Fruit fly (Drosophila melanogaster) whole organism, embryonic: Measurements from ENCODE around the gene Osbp.
A peak's percentile ranks its signal among the peaks of the same experiment; 100 is the strongest.

ENCODE experiments used
- Abd-B ChIP-seq: fragments of 200-800 bp; sonication (Bioruptor generic); optimal IDR thresholded peaks from 2 replicates; lab custom pipeline; 2018; ENCODE audit warnings: missing biosample characterization, mild to moderate bottlenecking, missing genetic modification characterization, moderate library complexity
- B-H1 ChIP-seq: fragments of 200-800 bp; sonication (Bioruptor generic); IDR thresholded peaks from 3 replicates; pipeline ENCODE4 v1.3.6; 2022; ENCODE audit warnings: missing biosample characterization, missing genetic modification characterization
- BtbVII ChIP-seq: fragments of 200-800 bp; sonication (Bioruptor generic); optimal IDR thresholded peaks from 3 replicates; lab custom pipeline; 2017; ENCODE audit warnings: missing biosample characterization, mild to moderate bottlenecking, missing genetic modification characterization
- CG10565 ChIP-seq: fragments of 200-800 bp; sonication (Bioruptor generic); optimal IDR thresholded peaks from 3 replicates; lab custom pipeline; 2016; ENCODE audit warnings: missing biosample characterization, mild to moderate bottlenecking, missing genetic modification characterization
- CG11560 ChIP-seq: fragments of 200-800 bp; sonication (Bioruptor generic); IDR thresholded peaks from 3 replicates; pipeline ENCODE4 v1.3.6; 2022; ENCODE audit warnings: missing biosample characterization, missing genetic modification characterization
- CG11695 ChIP-seq: fragments of 200-800 bp; sonication (Bioruptor generic); IDR thresholded peaks from 3 replicates; pipeline ENCODE4 v1.3.6; 2022; ENCODE audit warnings: missing biosample characterization, missing genetic modification characterization
- CG11696 ChIP-seq: fragments of 200-800 bp; sonication (Bioruptor generic); IDR thresholded peaks from 2 replicates; pipeline ENCODE4 v1.3.6; 2022; ENCODE audit warnings: missing biosample characterization, missing genetic modification characterization
- CG12104 ChIP-seq: fragments of 200-800 bp; sonication (Bioruptor generic); optimal IDR thresholded peaks from 3 replicates; lab custom pipeline; 2016; ENCODE audit warnings: missing biosample characterization, missing genetic modification characterization
- CG12219 ChIP-seq: fragments of 200-800 bp; sonication (Bioruptor generic); optimal IDR thresholded peaks from 3 replicates; lab custom pipeline; 2018; ENCODE audit warnings: missing biosample characterization, mild to moderate bottlenecking, missing genetic modification characterization
- CG12744 ChIP-seq: fragments of 200-800 bp; sonication (Bioruptor generic); optimal IDR thresholded peaks from 2 replicates; lab custom pipeline; 2016; ENCODE audit warnings: missing biosample characterization, missing genetic modification characterization
- CG13123 ChIP-seq: fragments of 200-800 bp; sonication (Bioruptor generic); optimal IDR thresholded peaks from 2 replicates; lab custom pipeline; 2016; ENCODE audit warnings: missing biosample characterization, missing genetic modification characterization
- CG13894 ChIP-seq: fragments of 200-800 bp; sonication (Bioruptor generic); optimal IDR thresholded peaks from 3 replicates; lab custom pipeline; 2018; ENCODE audit warnings: missing biosample characterization, mild to moderate bottlenecking, missing genetic modification characterization, moderate library complexity
- CG14667 ChIP-seq: fragments of 200-800 bp; sonication (Bioruptor generic); IDR thresholded peaks from 2 replicates; pipeline ENCODE4 v1.3.6; 2022; ENCODE audit warnings: missing biosample characterization, missing genetic modification characterization
- CG1647 ChIP-seq: fragments of 200-800 bp; sonication (Bioruptor generic); optimal IDR thresholded peaks from 3 replicates; lab custom pipeline; 2016; ENCODE audit warnings: missing biosample characterization, missing genetic modification characterization
- CG3163 ChIP-seq: fragments of 200-800 bp; sonication (Bioruptor generic); optimal IDR thresholded peaks from 3 replicates; lab custom pipeline; 2016; ENCODE audit warnings: missing biosample characterization, missing genetic modification characterization
- CG34376 ChIP-seq: fragments of 200-800 bp; sonication (Bioruptor generic); optimal IDR thresholded peaks from 2 replicates; lab custom pipeline; 2018; ENCODE audit warnings: missing biosample characterization, mild to moderate bottlenecking, missing genetic modification characterization
- CG4707 ChIP-seq: fragments of 200-800 bp; sonication (Bioruptor generic); optimal IDR thresholded peaks from 2 replicates; lab custom pipeline; 2018; ENCODE audit warnings: missing biosample characterization, mild to moderate bottlenecking, missing genetic modification characterization, moderate library complexity
- CG5953 ChIP-seq: fragments of 200-800 bp; sonication (Bioruptor generic); IDR thresholded peaks from 2 replicates; pipeline ENCODE4 v1.3.6; 2022; ENCODE audit warnings: missing biosample characterization, missing genetic modification characterization
- CG6765 ChIP-seq: fragments of 200-800 bp; sonication (Bioruptor generic); optimal IDR thresholded peaks from 3 replicates; lab custom pipeline; 2017; ENCODE audit warnings: missing biosample characterization, mild to moderate bottlenecking, missing genetic modification characterization
- CG7786 ChIP-seq: fragments of 200-800 bp; sonication (Bioruptor generic); optimal IDR thresholded peaks from 2 replicates; lab custom pipeline; 2016; ENCODE audit warnings: missing biosample characterization, missing genetic modification characterization
- CG7987 ChIP-seq: fragments of 200-800 bp; sonication (Bioruptor generic); optimal IDR thresholded peaks from 2 replicates; lab custom pipeline; 2018; ENCODE audit warnings: missing biosample characterization, mild to moderate bottlenecking, missing genetic modification characterization, moderate library complexity
- CG8281 ChIP-seq: fragments of 200-800 bp; sonication (Bioruptor generic); optimal IDR thresholded peaks from 2 replicates; lab custom pipeline; 2018; ENCODE audit warnings: missing biosample characterization, mild to moderate bottlenecking, missing genetic modification characterization, moderate library complexity
- Dbx ChIP-seq: fragments of 200-800 bp; sonication (Bioruptor generic); IDR thresholded peaks from 3 replicates; pipeline ENCODE4 v1.3.6; 2022; ENCODE audit warnings: missing biosample characterization, missing genetic modification characterization
- ERR ChIP-seq: fragments of 200-800 bp; sonication (Bioruptor generic); optimal IDR thresholded peaks from 2 replicates; lab custom pipeline; 2016; ENCODE audit warnings: missing biosample characterization, missing genetic modification characterization
- Mad ChIP-seq: fragments of 200-800 bp; sonication (Bioruptor generic); optimal IDR thresholded peaks from 2 replicates; lab custom pipeline; 2016; ENCODE audit warnings: missing biosample characterization, missing genetic modification characterization
- Meics ChIP-seq: fragments of 200-800 bp; sonication (Bioruptor generic); optimal IDR thresholded peaks from 2 replicates; lab custom pipeline; 2017; ENCODE audit warnings: missing biosample characterization, mild to moderate bottlenecking, missing genetic modification characterization
- Mes4 ChIP-seq: fragments of 200-800 bp; sonication (Bioruptor generic); optimal IDR thresholded peaks from 2 replicates; lab custom pipeline; 2016; ENCODE audit warnings: missing biosample characterization, missing genetic modification characterization
- Ssrp ChIP-seq: fragments of 200-800 bp; sonication (Bioruptor generic); optimal IDR thresholded peaks from 2 replicates; lab custom pipeline; 2018; ENCODE audit warnings: missing biosample characterization, mild to moderate bottlenecking, missing genetic modification characterization, moderate library complexity
- Tbp ChIP-seq: fragments of >200 bp; optimal IDR thresholded peaks from 2 replicates; lab custom pipeline; 2018; ENCODE audit warnings: missing biosample characterization, missing genetic modification characterization
- Xrp1 ChIP-seq: fragments of 200-800 bp; sonication (Bioruptor generic); IDR thresholded peaks from 2 replicates; pipeline ENCODE4 v1.3.6; 2022; ENCODE audit warnings: missing biosample characterization, missing genetic modification characterization
- chn ChIP-seq: fragments of 200-800 bp; sonication (Bioruptor generic); optimal IDR thresholded peaks from 2 replicates; lab custom pipeline; 2016; ENCODE audit warnings: missing biosample characterization, missing genetic modification characterization
- crol ChIP-seq: fragments of 200-800 bp; sonication (Bioruptor generic); IDR thresholded peaks from 2 replicates; pipeline ENCODE4 v1.3.6; 2022; ENCODE audit warnings: missing biosample characterization, missing genetic modification characterization
- cwo ChIP-seq: fragments of 200-800 bp; sonication (Bioruptor generic); optimal IDR thresholded peaks from 3 replicates; lab custom pipeline; 2017; ENCODE audit warnings: missing biosample characterization, missing genetic modification characterization, mild to moderate bottlenecking, moderate library complexity, missing genetic modification reagents
- da ChIP-seq: fragments of 200-800 bp; sonication (Bioruptor generic); optimal IDR thresholded peaks from 2 replicates; lab custom pipeline; 2016; ENCODE audit warnings: missing biosample characterization, missing genetic modification characterization
- ftz-f1 ChIP-seq: fragments of 200-800 bp; sonication (Bioruptor generic); optimal IDR thresholded peaks from 2 replicates; lab custom pipeline; 2016; ENCODE audit warnings: missing biosample characterization, missing genetic modification characterization
- gcm2 ChIP-seq: fragments of 200-800 bp; sonication (Bioruptor generic); optimal IDR thresholded peaks from 2 replicates; lab custom pipeline; 2016; ENCODE audit warnings: missing biosample characterization, missing genetic modification characterization
- gfzf ChIP-seq: fragments of 200-800 bp; sonication (Bioruptor generic); optimal IDR thresholded peaks from 2 replicates; lab custom pipeline; 2016; ENCODE audit warnings: missing biosample characterization, mild to moderate bottlenecking, missing genetic modification characterization, moderate library complexity
- her ChIP-seq: fragments of 200-800 bp; sonication (Bioruptor generic); optimal IDR thresholded peaks from 2 replicates; lab custom pipeline; 2016; ENCODE audit warnings: missing biosample characterization, missing genetic modification characterization
- inv ChIP-seq: fragments of 200-800 bp; sonication (Bioruptor generic); IDR thresholded peaks from 2 replicates; pipeline ENCODE4 v1.3.6; 2022; ENCODE audit warnings: missing biosample characterization, missing genetic modification characterization; ENCODE audit not compliant: partially characterized antibody
- klu ChIP-seq: fragments of 200-800 bp; sonication (Bioruptor generic); IDR thresholded peaks from 2 replicates; pipeline ENCODE4 v1.3.6; 2022; ENCODE audit warnings: missing biosample characterization, missing genetic modification characterization
- lilli ChIP-seq: fragments of 200-800 bp; sonication (Bioruptor generic); optimal IDR thresholded peaks from 3 replicates; lab custom pipeline; 2016; ENCODE audit warnings: missing biosample characterization, missing genetic modification characterization
- nau ChIP-seq: fragments of 200-800 bp; sonication (Bioruptor generic); optimal IDR thresholded peaks from 3 replicates; lab custom pipeline; 2017; ENCODE audit warnings: missing biosample characterization, mild to moderate bottlenecking, missing genetic modification characterization, missing genetic modification reagents
- nom ChIP-seq: fragments of 200-800 bp; sonication (Bioruptor generic); optimal IDR thresholded peaks from 2 replicates; lab custom pipeline; 2017; ENCODE audit warnings: missing biosample characterization, missing genetic modification characterization, mild to moderate bottlenecking, moderate library complexity, missing genetic modification reagents
- psq ChIP-seq: fragments of 200-800 bp; sonication (Bioruptor generic); optimal IDR thresholded peaks from 2 replicates; lab custom pipeline; 2017; ENCODE audit warnings: missing biosample characterization, missing genetic modification characterization
- sqz ChIP-seq: fragments of 200-800 bp; sonication (Bioruptor generic); optimal IDR thresholded peaks from 3 replicates; lab custom pipeline; 2018; ENCODE audit warnings: missing biosample characterization, mild to moderate bottlenecking, missing genetic modification characterization
- tap ChIP-seq: fragments of 200-800 bp; optimal IDR thresholded peaks from 3 replicates; lab custom pipeline; 2019; ENCODE audit warnings: missing biosample characterization, mild to moderate bottlenecking, missing genetic modification characterization, moderate library complexity
- tna ChIP-seq: fragments of 200-800 bp; sonication (Bioruptor generic); IDR thresholded peaks from 2 replicates; pipeline ENCODE4 v1.3.6; 2022; ENCODE audit warnings: missing biosample characterization, missing genetic modification characterization; ENCODE audit not compliant: partially characterized antibody
- tx ChIP-seq: fragments of 200-800 bp; sonication (Bioruptor generic); optimal IDR thresholded peaks from 2 replicates; lab custom pipeline; 2016; ENCODE audit warnings: missing biosample characterization, missing genetic modification characterization
- wdn ChIP-seq: fragments of 200-800 bp; sonication (Bioruptor generic); IDR thresholded peaks from 2 replicates; pipeline ENCODE4 v1.3.6; 2022; ENCODE audit warnings: missing biosample characterization, missing genetic modification characterization
- zen ChIP-seq: fragments of 200-800 bp; sonication (Bioruptor generic); optimal IDR thresholded peaks from 3 replicates; lab custom pipeline; 2018; ENCODE audit warnings: missing biosample characterization, mild to moderate bottlenecking, missing genetic modification characterization, moderate library complexity

Gene Osbp

dm6 chr3R:24944920-24945853 lies 7.2 kb upstream of the Osbp start, which contains the start of the genes ssh and Nmnat (continued):
- TF ChIP-seq gcm2 (GFP tag; lab: Kevin White, UChicago) (no peak), CG12104 (GFP tag; lab: Kevin White, UChicago) (no peak), CG3163 (GFP tag; lab: Kevin White, UChicago) (peak; percentile 4), CG8281 (no peak), inv (GFP tag; lab: Robert Waterston, UW) (peak; percentile 91), CG1647 (GFP tag; lab: Kevin White, UChicago) (no peak), crol (GFP tag; lab: Robert Waterston, UW) (no peak), chn (GFP tag; lab: Kevin White, UChicago) (no peak), BtbVII (GFP tag; lab: Kevin White, UChicago) (no peak), Dbx (no peak; the same call in 2 of the 3 replicates), CG11696 (no peak), CG13123 (peak; percentile 8), Tbp (no peak), CG34376 (GFP tag; lab: Kevin White, UChicago) (peak; percentile 46), CG11695 (GFP tag; lab: Robert Waterston, UW) (no peak), B-H1 (GFP tag; lab: Robert Waterston, UW) (no peak), nau (no peak), Mad (GFP tag; lab: Kevin White, UChicago) (no peak), Mes4 (GFP tag; lab: Kevin White, UChicago) (no peak), CG13894 (tag; lab: Kevin White, UChicago) (no peak), cwo (GFP tag; lab: Kevin White, UChicago) (no peak), Abd-B (GFP tag; lab: Kevin White, UChicago) (no peak), da (no peak), Meics (GFP tag; lab: Kevin White, UChicago) (no peak), her (peak; percentile 19), gfzf (GFP tag; lab: Kevin White, UChicago) (peak; percentile 34), CG12219 (GFP tag; lab: Kevin White, UChicago) (no peak), tap (tag; lab: Kevin White, UChicago) (no peak), CG6765 (GFP tag; lab: Kevin White, UChicago) (no peak), CG11560 (peak; percentile 99), tx (no peak), CG4707 (GFP tag; lab: Kevin White, UChicago) (no peak), nom (GFP tag; lab: Kevin White, UChicago) (no peak), CG5953 (no peak), lilli (GFP tag; lab: Kevin White, UChicago) (peak; percentile 57), tna (GFP tag; lab: Robert Waterston, UW) (peak; percentile 65; the same call in 1 of the 2 replicates), CG7786 (peak; percentile 10), psq (GFP tag; lab: Kevin White, UChicago) (peak; percentile 60), klu (no peak), CG10565 (GFP tag; lab: Kevin White, UChicago) (no peak), Xrp1 (GFP tag; lab: Robert Waterston, UW) (peak; percentile 45; the same call in 1 of the 2 replicates), ftz-f1 (GFP tag; lab: Kevin White, UChicago) (no peak), wdn (GFP tag; lab: Robert Waterston, UW) (no peak), CG12744 (GFP tag; lab: Kevin White, UChicago) (peak; percentile 24), zen (tag; lab: Kevin White, UChicago) (peak; percentile 56), CG7987 (GFP tag; lab: Kevin White, UChicago) (peak; percentile 1), sqz (GFP tag; lab: Kevin White, UChicago) (no peak), Ssrp (no peak), CG14667 (GFP tag; lab: Robert Waterston, UW) (no peak), ERR (GFP tag; lab: Kevin White, UChicago) (no peak)
